Fruit fly (Drosophila melanogaster) whole organism, embryonic: ENCODE measurements around the gene Klp61F.
A peak's percentile ranks its signal among the peaks of the same experiment; 100 is the strongest.

Experiments used
- Atf6 ChIP-seq: fragments of 200-800 bp; sonication (Bioruptor generic); IDR thresholded peaks from 2 replicates; pipeline ENCODE4 v1.3.6; 2022; ENCODE audit warnings: missing biosample characterization, missing genetic modification characterization
- Bgb ChIP-seq: fragments of 200-800 bp; sonication (Bioruptor generic); IDR thresholded peaks from 2 replicates; pipeline ENCODE4 v1.3.6; 2022; ENCODE audit warnings: missing biosample characterization, missing genetic modification characterization; ENCODE audit not compliant: partially characterized antibody
- CG10267 ChIP-seq: fragments of 200-800 bp; sonication (Bioruptor generic); optimal IDR thresholded peaks from 2 replicates; lab custom pipeline; 2018; ENCODE audit warnings: missing biosample characterization, mild to moderate bottlenecking, missing genetic modification characterization, moderate library complexity
- CG10543 ChIP-seq: fragments of 200-800 bp; sonication (Bioruptor generic); optimal IDR thresholded peaks from 3 replicates; lab custom pipeline; 2017; ENCODE audit warnings: missing biosample characterization, mild to moderate bottlenecking, missing genetic modification characterization, moderate library complexity
- CG11696 ChIP-seq: fragments of 200-800 bp; sonication (Bioruptor generic); IDR thresholded peaks from 2 replicates; pipeline ENCODE4 v1.3.6; 2022; ENCODE audit warnings: missing biosample characterization, missing genetic modification characterization
- CG12769 ChIP-seq: fragments of 200-800 bp; sonication (Bioruptor generic); optimal IDR thresholded peaks from 2 replicates; lab custom pipeline; 2019; ENCODE audit warnings: missing biosample characterization, mild to moderate bottlenecking, missing genetic modification characterization, moderate library complexity
- CG13624 ChIP-seq: fragments of 200-800 bp; sonication (Bioruptor generic); optimal IDR thresholded peaks from 2 replicates; lab custom pipeline; 2016; ENCODE audit warnings: missing biosample characterization, missing genetic modification characterization
- CG1602 ChIP-seq: fragments of 200-800 bp; sonication (Bioruptor generic); optimal IDR thresholded peaks from 3 replicates; lab custom pipeline; 2016; ENCODE audit warnings: missing biosample characterization, missing genetic modification characterization
- CG1647 ChIP-seq: fragments of 200-800 bp; sonication (Bioruptor generic); optimal IDR thresholded peaks from 3 replicates; lab custom pipeline; 2016; ENCODE audit warnings: missing biosample characterization, missing genetic modification characterization
- CG16779 ChIP-seq: fragments of 200-800 bp; sonication (Bioruptor generic); IDR thresholded peaks from 2 replicates; pipeline ENCODE4 v1.3.6; 2022; ENCODE audit warnings: missing biosample characterization, missing genetic modification characterization
- CG17186 ChIP-seq: fragments of 200-800 bp; sonication (Bioruptor generic); optimal IDR thresholded peaks from 3 replicates; lab custom pipeline; 2017; ENCODE audit warnings: missing biosample characterization, missing genetic modification reagents, missing genetic modification characterization
- CG18262 ChIP-seq: fragments of 200-800 bp; optimal IDR thresholded peaks from 3 replicates; lab custom pipeline; 2019; ENCODE audit warnings: missing biosample characterization, mild to moderate bottlenecking, missing genetic modification characterization, moderate library complexity
- CG2120 ChIP-seq: fragments of 200-800 bp; sonication (Bioruptor generic); optimal IDR thresholded peaks from 3 replicates; lab custom pipeline; 2016; ENCODE audit warnings: missing biosample characterization, missing genetic modification characterization
- CG4730 ChIP-seq: fragments of 200-800 bp; sonication (Bioruptor generic); IDR thresholded peaks from 2 replicates; pipeline ENCODE4 v1.3.6; 2022; ENCODE audit warnings: missing biosample characterization, missing genetic modification characterization
- CG5180 ChIP-seq: fragments of 200-800 bp; sonication (Bioruptor generic); optimal IDR thresholded peaks from 3 replicates; lab custom pipeline; 2017; ENCODE audit warnings: missing biosample characterization, missing genetic modification characterization, mild to moderate bottlenecking, moderate library complexity, missing genetic modification reagents
- CG6175 ChIP-seq: fragments of 200-800 bp; sonication (Bioruptor generic); IDR thresholded peaks from 3 replicates; pipeline ENCODE4 v1.3.6; 2022; ENCODE audit warnings: missing biosample characterization, missing genetic modification characterization
- CG6765 ChIP-seq: fragments of 200-800 bp; sonication (Bioruptor generic); optimal IDR thresholded peaks from 3 replicates; lab custom pipeline; 2017; ENCODE audit warnings: missing biosample characterization, mild to moderate bottlenecking, missing genetic modification characterization
- CG8290 ChIP-seq, 3 experiments: fragments of 200-800 bp; sonication (Bioruptor generic); optimal IDR thresholded peaks; 2 replicates each; lab custom pipeline; 2016 to 2019; ENCODE audit warnings: missing biosample characterization in 3 of 3, missing genetic modification characterization in 3 of 3, mild to moderate bottlenecking in 2 of 3, moderate library complexity in 1 of 3
- CG9932 ChIP-seq: fragments of 200-800 bp; sonication (Bioruptor generic); IDR thresholded peaks from 2 replicates; pipeline ENCODE4 v1.3.6; 2022; ENCODE audit warnings: missing biosample characterization, missing genetic modification characterization
- Deaf1 ChIP-seq: fragments of 200-800 bp; optimal IDR thresholded peaks from 3 replicates; lab custom pipeline; 2019; ENCODE audit warnings: missing biosample characterization, mild to moderate bottlenecking, missing genetic modification characterization, moderate library complexity
- E2f1 ChIP-seq: fragments of 200-800 bp; sonication (Bioruptor generic); IDR thresholded peaks from 2 replicates; pipeline ENCODE4 v1.3.6; 2022; ENCODE audit warnings: missing biosample characterization, missing genetic modification characterization
- Ets65A ChIP-seq: fragments of 200-800 bp; sonication (Bioruptor generic); peaks from one replicate; lab custom pipeline; 2016; ENCODE audit warnings: missing biosample characterization, missing genetic modification characterization
- Ets97D ChIP-seq: fragments of 200-800 bp; sonication (Bioruptor generic); optimal IDR thresholded peaks from 3 replicates; lab custom pipeline; 2016; ENCODE audit warnings: missing biosample characterization, missing genetic modification characterization
- Fer3 ChIP-seq: fragments of 200-800 bp; sonication (Bioruptor generic); optimal IDR thresholded peaks from 2 replicates; lab custom pipeline; 2018; ENCODE audit warnings: missing biosample characterization, mild to moderate bottlenecking, missing genetic modification characterization, moderate library complexity
- Med ChIP-seq: fragments of 200-800 bp; sonication (Bioruptor generic); peaks from one replicate; lab custom pipeline; 2016; ENCODE audit warnings: missing biosample characterization, missing genetic modification characterization, mild to moderate bottlenecking, inconsistent platforms, moderate library complexity
- Meics ChIP-seq: fragments of 200-800 bp; sonication (Bioruptor generic); optimal IDR thresholded peaks from 2 replicates; lab custom pipeline; 2017; ENCODE audit warnings: missing biosample characterization, mild to moderate bottlenecking, missing genetic modification characterization
- Pdp1 ChIP-seq, 2 experiments: fragments of 200-800 bp; sonication (Bioruptor generic); optimal IDR thresholded peaks; 3 replicates each; lab custom pipeline; 2016; ENCODE audit warnings: missing biosample characterization in 2 of 2, missing genetic modification characterization in 2 of 2, mild to moderate bottlenecking in 1 of 2, moderate library complexity in 1 of 2
- Tbp ChIP-seq: fragments of >200 bp; optimal IDR thresholded peaks from 2 replicates; lab custom pipeline; 2018; ENCODE audit warnings: missing biosample characterization, missing genetic modification characterization
- Vsx1 ChIP-seq: fragments of 200-800 bp; sonication (Bioruptor generic); optimal IDR thresholded peaks from 2 replicates; lab custom pipeline; 2017; ENCODE audit warnings: missing biosample characterization, mild to moderate bottlenecking, missing genetic modification characterization, missing genetic modification reagents
- YL-1 ChIP-seq: fragments of 200-800 bp; sonication (Bioruptor generic); optimal IDR thresholded peaks from 3 replicates; lab custom pipeline; 2017; ENCODE audit warnings: missing biosample characterization, mild to moderate bottlenecking, missing genetic modification characterization
- al ChIP-seq: fragments of 200-800 bp; sonication (Bioruptor generic); IDR thresholded peaks from 2 replicates; pipeline ENCODE4 v1.3.6; 2022; ENCODE audit warnings: missing biosample characterization, missing genetic modification characterization
- chinmo ChIP-seq: fragments of 200-800 bp; sonication (Bioruptor generic); IDR thresholded peaks from 4 replicates; pipeline ENCODE4 v1.3.6; 2022; ENCODE audit warnings: missing biosample characterization, missing genetic modification characterization; ENCODE audit not compliant: partially characterized antibody
- chn ChIP-seq: fragments of 200-800 bp; sonication (Bioruptor generic); optimal IDR thresholded peaks from 2 replicates; lab custom pipeline; 2016; ENCODE audit warnings: missing biosample characterization, missing genetic modification characterization
- ewg ChIP-seq: fragments of 200-800 bp; sonication (Bioruptor generic); optimal IDR thresholded peaks from 3 replicates; lab custom pipeline; 2017; ENCODE audit warnings: mild to moderate bottlenecking, missing biosample characterization, missing genetic modification reagents, missing genetic modification characterization
- hbn ChIP-seq: fragments of 200-800 bp; sonication (Bioruptor generic); IDR thresholded peaks from 2 replicates; pipeline ENCODE4 v1.3.6; 2022; ENCODE audit warnings: missing biosample characterization, missing genetic modification characterization; ENCODE audit not compliant: partially characterized antibody
- ken ChIP-seq: fragments of 200-800 bp; sonication (Bioruptor generic); IDR thresholded peaks from 3 replicates; pipeline ENCODE4 v1.3.6; 2022; ENCODE audit warnings: missing biosample characterization, missing genetic modification characterization
- lov ChIP-seq, 2 experiments: fragments of 200-800 bp in 1 of 2; fragments of >200 bp in 1 of 2; sonication (Bioruptor generic) in 1 of 2; IDR thresholded peaks in 1 of 2; optimal IDR thresholded peaks in 1 of 2; 2 replicates in 1 of 2; 3 replicates in 1 of 2; pipeline versions ENCODE4 v1.3.6 to Lab custom; 2017 to 2022; ENCODE audit warnings: missing biosample characterization in 1 of 2, missing genetic modification characterization in 1 of 2
- nerfin-1 ChIP-seq: fragments of 200-800 bp; sonication (Bioruptor generic); optimal IDR thresholded peaks from 3 replicates; lab custom pipeline; 2019; ENCODE audit warnings: missing biosample characterization, mild to moderate bottlenecking, missing genetic modification characterization, moderate library complexity
- oc ChIP-seq: fragments of 200-800 bp; sonication (Bioruptor generic); optimal IDR thresholded peaks from 2 replicates; lab custom pipeline; 2018; ENCODE audit warnings: missing biosample characterization, mild to moderate bottlenecking, missing genetic modification characterization, moderate library complexity
- prd ChIP-seq, 3 experiments: fragments of >200 bp in 2 of 3; fragments of 200-800 bp in 1 of 3; sonication (Bioruptor generic) in 1 of 3; optimal IDR thresholded peaks in 2 of 3; IDR thresholded peaks in 1 of 3; 2 replicates in 2 of 3; 3 replicates in 1 of 3; pipeline versions ENCODE4 v1.3.6 to Lab custom; 2017 to 2022; ENCODE audit warnings: missing biosample characterization in 1 of 3, missing genetic modification characterization in 1 of 3
- pum ChIP-seq: fragments of 200-800 bp; sonication (Bioruptor generic); optimal IDR thresholded peaks from 2 replicates; lab custom pipeline; 2016; ENCODE audit warnings: missing biosample characterization, missing genetic modification characterization
- sens ChIP-seq: fragments of 200-800 bp; sonication (Bioruptor generic); peaks from one replicate; lab custom pipeline; 2016; ENCODE audit warnings: missing biosample characterization, missing genetic modification characterization
- seq ChIP-seq: fragments of 200-800 bp; sonication (Bioruptor generic); IDR thresholded peaks from 2 replicates; pipeline ENCODE4 v1.3.6; 2022; ENCODE audit warnings: missing biosample characterization, missing genetic modification characterization
- slbo ChIP-seq: fragments of 200-800 bp; sonication (Bioruptor generic); IDR thresholded peaks from 2 replicates; pipeline ENCODE4 v1.3.6; 2022; ENCODE audit warnings: missing biosample characterization, missing genetic modification characterization
- sob ChIP-seq: fragments of 200-800 bp; sonication (Bioruptor generic); IDR thresholded peaks from 2 replicates; pipeline ENCODE4 v1.3.6; 2022; ENCODE audit warnings: missing biosample characterization, missing genetic modification characterization
- usp ChIP-seq: fragments of >200 bp; optimal IDR thresholded peaks from 2 replicates; lab custom pipeline; 2017; ENCODE audit warnings: missing biosample characterization, missing genetic modification characterization
- vvl ChIP-seq: fragments of 200-800 bp; sonication (Bioruptor generic); IDR thresholded peaks from 2 replicates; pipeline ENCODE4 v1.3.6; 2022; ENCODE audit warnings: missing biosample characterization, missing genetic modification characterization

Gene Klp61F

dm6 chr3L:1200357-1201051 lies 45.2 kb downstream of the Klp61F start, which contains the start of gene mwh:
TSS of gene mwh (plus strand) at chr3L:1200786.
- no peak for TF ChIP-seq CG18262 (tag; lab: Kevin White, UChicago)
- no peak for TF ChIP-seq hbn
- TF ChIP-seq Vsx1 (GFP tag; lab: Kevin White, UChicago), result peak; percentile 54
- TF ChIP-seq seq, result no peak
- no peak for TF ChIP-seq CG4730 (GFP tag; lab: Robert Waterston, UW)
- peak; percentile 5 for TF ChIP-seq Deaf1
- peak; percentile 10 for TF ChIP-seq oc (tag; lab: Kevin White, UChicago)
- no peak for TF ChIP-seq CG13624
- no peak for TF ChIP-seq chn
- no peak for TF ChIP-seq CG10543 (GFP tag; lab: Kevin White, UChicago)
- peak; percentile 13 for TF ChIP-seq CG12769
- TF ChIP-seq sens (GFP tag; lab: Kevin White, UChicago), result peak; percentile 16
- no peak for TF ChIP-seq Atf6 (GFP tag; lab: Robert Waterston, UW)
- TF ChIP-seq usp (GFP tag; lab: Kevin White, UChicago), result no peak
- no peak for TF ChIP-seq CG1647 (GFP tag; lab: Kevin White, UChicago)
- 0 out of 4 replicates have a peak, but pooled peaks have one; percentile 34 for TF ChIP-seq chinmo
- TF ChIP-seq CG1602 (GFP tag; lab: Kevin White, UChicago), result no peak
- no peak for TF ChIP-seq ken (GFP tag; lab: Robert Waterston, UW)
- no peak for TF ChIP-seq pum (GFP tag; lab: Kevin White, UChicago)
- TF ChIP-seq CG10267 (tag; lab: Kevin White, UChicago), result no peak
- TF ChIP-seq CG6175 (GFP tag; lab: Robert Waterston, UW), result no peak
- no peak for TF ChIP-seq CG8290 (GFP tag; optimal IDR thresholded peaks at IDR 0.05; lab: Kevin White, UChicago)
- peak in 1 of 2 experiments; percentile 4 for TF ChIP-seq CG8290 (tag; optimal IDR thresholded peaks at IDR 0.05; lab: Kevin White, UChicago)
- no peak for TF ChIP-seq CG6765
- peak; percentile 35 for TF ChIP-seq Med (GFP tag; lab: Kevin White, UChicago)
- peak; percentile 66 for TF ChIP-seq CG5180 (GFP tag; lab: Kevin White, UChicago)
- no peak for TF ChIP-seq lov (optimal IDR thresholded peaks at IDR 0.05; lab: Kevin White, UChicago)
- 0 out of 3 replicates have a peak, but pooled peaks have one; percentile 41 for TF ChIP-seq lov (GFP tag; IDR thresholded peaks at IDR 0.05; lab: Robert Waterston, UW)
- TF ChIP-seq CG11696 (GFP tag; lab: Robert Waterston, UW), result no peak
- 0 out of 2 replicates have a peak, but pooled peaks have one; percentile 32 for TF ChIP-seq vvl (GFP tag; lab: Robert Waterston, UW)

- TF ChIP-seq E2f1 (GFP tag; lab: Robert Waterston, UW) (peak; percentile 21; the same call in 1 of the 2 replicates), Ets65A (GFP tag; lab: Kevin White, UChicago) (peak; percentile 75), Pdp1 (GFP tag; optimal IDR thresholded peaks at IDR 0.05; lab: Kevin White, UChicago) (peak in 1 of 2 experiments; percentile 22), Tbp (GFP tag; lab: Kevin White, UChicago) (no peak), CG16779 (GFP tag; lab: Robert Waterston, UW) (0 out of 2 replicates have a peak, but pooled peaks have one; percentile 21), Meics (GFP tag; lab: Kevin White, UChicago) (peak; percentile 31), nerfin-1 (tag; lab: Kevin White, UChicago) (peak; percentile 46), Fer3 (tag; lab: Kevin White, UChicago) (peak; percentile 22), al (GFP tag; lab: Robert Waterston, UW) (no peak), CG2120 (GFP tag; lab: Kevin White, UChicago) (peak; percentile 46), prd (optimal IDR thresholded peaks at IDR 0.05; lab: Kevin White, UChicago) (no peak), prd (GFP tag; IDR thresholded peaks at IDR 0.05; lab: Robert Waterston, UW) (0 out of 3 replicates have a peak, but pooled peaks have one; percentile 32), YL-1 (peak; percentile 13), Med (GFP tag; lab: Kevin White, UChicago) (peak; percentile 82), CG9932 (GFP tag; lab: Robert Waterston, UW) (peak; percentile 28; the same call in 1 of the 2 replicates), slbo (peak; percentile 8; the same call in 1 of the 2 replicates), Bgb (GFP tag; lab: Robert Waterston, UW) (no peak), ewg (peak; percentile 96), CG17186 (GFP tag; lab: Kevin White, UChicago) (no peak), sob (GFP tag; lab: Robert Waterston, UW) (peak; percentile 63), CG1647 (GFP tag; lab: Kevin White, UChicago) (no peak), Ets97D (peak; percentile 39)
These were observed 49.7 kb downstream of the Klp61F start, which contains the start of gene Aplip1 for dm6 chr3L:1195868-1196552. TSS of gene Aplip1 (plus strand) at chr3L:1196317.
